Fruit fly (Drosophila melanogaster) whole organism, embryonic: ENCODE measurements around the gene htk.

ENCODE experiments used
- Adf1 ChIP-seq: fragments of 200-800 bp; sonication (Bioruptor generic); IDR thresholded peaks from 2 replicates; pipeline ENCODE4 v1.3.6; 2022; ENCODE audit warnings: missing biosample characterization, missing genetic modification characterization
- Atf6 ChIP-seq: fragments of 200-800 bp; sonication (Bioruptor generic); IDR thresholded peaks from 2 replicates; pipeline ENCODE4 v1.3.6; 2022; ENCODE audit warnings: missing biosample characterization, missing genetic modification characterization
- CG12299 ChIP-seq: fragments of 200-800 bp; sonication (Bioruptor generic); optimal IDR thresholded peaks from 2 replicates; lab custom pipeline; 2018; ENCODE audit warnings: missing biosample characterization, mild to moderate bottlenecking, missing genetic modification characterization
- CG12391 ChIP-seq: fragments of 200-800 bp; sonication (Bioruptor generic); optimal IDR thresholded peaks from 3 replicates; lab custom pipeline; 2018; ENCODE audit warnings: missing biosample characterization, mild to moderate bottlenecking, missing genetic modification characterization, moderate library complexity
- CG13775 ChIP-seq: fragments of 200-800 bp; sonication (Bioruptor generic); optimal IDR thresholded peaks from 3 replicates; lab custom pipeline; 2017; ENCODE audit warnings: missing biosample characterization, mild to moderate bottlenecking, missing genetic modification characterization
- CG1832 ChIP-seq: fragments of 200-800 bp; sonication (Bioruptor generic); optimal IDR thresholded peaks from 2 replicates; lab custom pipeline; 2017; ENCODE audit warnings: missing biosample characterization, mild to moderate bottlenecking, missing genetic modification characterization, inconsistent platforms
- CG18619 ChIP-seq: fragments of 200-800 bp; sonication (Bioruptor generic); optimal IDR thresholded peaks from 3 replicates; lab custom pipeline; 2017; ENCODE audit warnings: missing biosample characterization, mild to moderate bottlenecking, missing genetic modification characterization
- CG30431 ChIP-seq: fragments of 200-800 bp; sonication (Bioruptor generic); optimal IDR thresholded peaks from 2 replicates; lab custom pipeline; 2017; ENCODE audit warnings: missing biosample characterization, missing genetic modification characterization
- CG32532 ChIP-seq: fragments of 200-800 bp; sonication (Bioruptor generic); IDR thresholded peaks from 2 replicates; pipeline ENCODE4 v1.3.6; 2022; ENCODE audit warnings: missing biosample characterization, missing genetic modification characterization
- CG32772 ChIP-seq: fragments of 200-800 bp; sonication (Bioruptor generic); IDR thresholded peaks from 2 replicates; pipeline ENCODE4 v1.3.6; 2022; ENCODE audit warnings: missing biosample characterization, missing genetic modification characterization
- CG43689 ChIP-seq: fragments of 200-800 bp; sonication (Bioruptor generic); IDR thresholded peaks from 2 replicates; pipeline ENCODE4 v1.3.6; 2022; ENCODE audit warnings: missing biosample characterization, missing genetic modification characterization
- CG4424 ChIP-seq: fragments of 200-800 bp; sonication (Bioruptor generic); optimal IDR thresholded peaks from 3 replicates; lab custom pipeline; 2016; ENCODE audit warnings: missing biosample characterization, missing genetic modification characterization
- CG5953 ChIP-seq: fragments of 200-800 bp; sonication (Bioruptor generic); IDR thresholded peaks from 2 replicates; pipeline ENCODE4 v1.3.6; 2022; ENCODE audit warnings: missing biosample characterization, missing genetic modification characterization
- CG6272 ChIP-seq: fragments of 200-800 bp; sonication (Bioruptor generic); IDR thresholded peaks from 2 replicates; pipeline ENCODE4 v1.3.6; 2022; ENCODE audit warnings: missing biosample characterization, missing genetic modification characterization
- CG8281 ChIP-seq: fragments of 200-800 bp; sonication (Bioruptor generic); optimal IDR thresholded peaks from 2 replicates; lab custom pipeline; 2018; ENCODE audit warnings: missing biosample characterization, mild to moderate bottlenecking, missing genetic modification characterization, moderate library complexity
- CG9437 ChIP-seq: fragments of 200-800 bp; sonication (Bioruptor generic); optimal IDR thresholded peaks from 2 replicates; lab custom pipeline; 2018; ENCODE audit warnings: missing biosample characterization, mild to moderate bottlenecking, missing genetic modification characterization
- CG9727 ChIP-seq: fragments of 200-800 bp; sonication (Bioruptor generic); optimal IDR thresholded peaks from 3 replicates; lab custom pipeline; 2017; ENCODE audit warnings: missing biosample characterization, mild to moderate bottlenecking, missing genetic modification characterization
- CkIIα-i1 ChIP-seq: fragments of 200-800 bp; sonication (Bioruptor generic); IDR thresholded peaks from 2 replicates; pipeline ENCODE4 v1.3.6; 2022; ENCODE audit warnings: missing biosample characterization, missing genetic modification characterization
- CrebB ChIP-seq: fragments of 200-800 bp; sonication (Bioruptor generic); optimal IDR thresholded peaks from 3 replicates; lab custom pipeline; 2018; ENCODE audit warnings: missing biosample characterization, mild to moderate bottlenecking, missing genetic modification characterization
- Deaf1 ChIP-seq: fragments of 200-800 bp; optimal IDR thresholded peaks from 3 replicates; lab custom pipeline; 2019; ENCODE audit warnings: missing biosample characterization, mild to moderate bottlenecking, missing genetic modification characterization, moderate library complexity
- Drgx ChIP-seq: fragments of 200-800 bp; sonication (Bioruptor generic); IDR thresholded peaks from 2 replicates; pipeline ENCODE4 v1.3.6; 2022; ENCODE audit warnings: missing biosample characterization, missing genetic modification characterization
- E2f1 ChIP-seq: fragments of 200-800 bp; sonication (Bioruptor generic); IDR thresholded peaks from 2 replicates; pipeline ENCODE4 v1.3.6; 2022; ENCODE audit warnings: missing biosample characterization, missing genetic modification characterization
- Elba2 ChIP-seq: fragments of 200-800 bp; sonication (Bioruptor generic); optimal IDR thresholded peaks from 3 replicates; lab custom pipeline; 2016; ENCODE audit warnings: missing biosample characterization, missing genetic modification characterization
- Hmx ChIP-seq: fragments of 200-800 bp; sonication (Bioruptor generic); optimal IDR thresholded peaks from 2 replicates; lab custom pipeline; 2016; ENCODE audit warnings: missing biosample characterization, missing genetic modification characterization
- Rfx ChIP-seq: fragments of 200-800 bp; sonication (Bioruptor generic); IDR thresholded peaks from 2 replicates; pipeline ENCODE4 v1.3.6; 2022; ENCODE audit warnings: missing biosample characterization, missing genetic modification characterization
- Sry-β ChIP-seq: fragments of 200-800 bp; sonication (Bioruptor generic); optimal IDR thresholded peaks from 2 replicates; lab custom pipeline; 2018; ENCODE audit warnings: missing biosample characterization, mild to moderate bottlenecking, missing genetic modification characterization, moderate library complexity
- Trl ChIP-seq, 3 experiments: fragments of >200 bp in 2 of 3; fragments of 200-800 bp in 1 of 3; sonication (Bioruptor generic) in 1 of 3; optimal IDR thresholded peaks; 2 replicates in 1 of 3; 3 replicates in 2 of 3; lab custom pipeline; 2016 to 2017; ENCODE audit warnings: missing biosample characterization in 1 of 3, missing genetic modification characterization in 1 of 3
- ab ChIP-seq: fragments of 200-800 bp; sonication (Bioruptor generic); optimal IDR thresholded peaks from 2 replicates; lab custom pipeline; 2016; ENCODE audit warnings: missing biosample characterization, missing genetic modification characterization
- amos ChIP-seq: fragments of 200-800 bp; sonication (Bioruptor generic); IDR thresholded peaks from 2 replicates; pipeline ENCODE4 v1.3.6; 2022; ENCODE audit warnings: missing biosample characterization, missing genetic modification characterization; ENCODE audit not compliant: partially characterized antibody
- caup ChIP-seq: fragments of 200-800 bp; sonication (Bioruptor generic); optimal IDR thresholded peaks from 3 replicates; lab custom pipeline; 2017; ENCODE audit warnings: missing biosample characterization, mild to moderate bottlenecking, missing genetic modification characterization, moderate library complexity; ENCODE audit not compliant: severe bottlenecking
- croc ChIP-seq: fragments of 200-800 bp; sonication (Bioruptor generic); conservative IDR thresholded peaks from 3 replicates; pipeline ENCODE4 v1.3.6; 2022; ENCODE audit warnings: missing biosample characterization, missing genetic modification characterization
- dmrt11E ChIP-seq: fragments of 200-800 bp; sonication (Bioruptor generic); optimal IDR thresholded peaks from 3 replicates; lab custom pipeline; 2018; ENCODE audit warnings: missing biosample characterization, mild to moderate bottlenecking, missing genetic modification characterization, moderate library complexity
- emc ChIP-seq: fragments of 200-800 bp; sonication (Bioruptor generic); optimal IDR thresholded peaks from 2 replicates; lab custom pipeline; 2016; ENCODE audit warnings: missing biosample characterization, missing genetic modification characterization
- ems ChIP-seq: fragments of 200-800 bp; sonication (Bioruptor generic); optimal IDR thresholded peaks from 3 replicates; lab custom pipeline; 2016; ENCODE audit warnings: missing biosample characterization, missing genetic modification characterization
- eve ChIP-seq, 2 experiments: fragments of >200 bp; optimal IDR thresholded peaks; 2 replicates each; lab custom pipeline; 2017; ENCODE audit warnings: missing biosample characterization in 2 of 2, missing genetic modification characterization in 2 of 2
- hbn ChIP-seq: fragments of 200-800 bp; sonication (Bioruptor generic); IDR thresholded peaks from 2 replicates; pipeline ENCODE4 v1.3.6; 2022; ENCODE audit warnings: missing biosample characterization, missing genetic modification characterization; ENCODE audit not compliant: partially characterized antibody
- hkb ChIP-seq, 2 experiments: fragments of 200-800 bp in 1 of 2; fragments of >200 bp in 1 of 2; sonication (Bioruptor generic) in 1 of 2; IDR thresholded peaks in 1 of 2; optimal IDR thresholded peaks in 1 of 2; 2 replicates each; pipeline versions ENCODE4 v1.3.6 to Lab custom; 2017 to 2022; ENCODE audit warnings: missing biosample characterization in 1 of 2, missing genetic modification characterization in 1 of 2
- insv ChIP-seq, 2 experiments: fragments of 200-800 bp; sonication (Bioruptor generic); optimal IDR thresholded peaks; 3 replicates each; lab custom pipeline; 2016 to 2018; ENCODE audit warnings: missing biosample characterization in 2 of 2, missing genetic modification characterization in 2 of 2
- jing ChIP-seq: fragments of 200-800 bp; sonication (Bioruptor generic); optimal IDR thresholded peaks from 2 replicates; lab custom pipeline; 2018; ENCODE audit warnings: missing biosample characterization, mild to moderate bottlenecking, missing genetic modification characterization
- jumu ChIP-seq: fragments of 200-800 bp; sonication (Bioruptor generic); optimal IDR thresholded peaks from 3 replicates; lab custom pipeline; 2016; ENCODE audit warnings: missing biosample characterization, missing genetic modification characterization
- klu ChIP-seq: fragments of 200-800 bp; sonication (Bioruptor generic); IDR thresholded peaks from 2 replicates; pipeline ENCODE4 v1.3.6; 2022; ENCODE audit warnings: missing biosample characterization, missing genetic modification characterization
- lab ChIP-seq: fragments of 200-800 bp; sonication (Bioruptor generic); optimal IDR thresholded peaks from 3 replicates; lab custom pipeline; 2017; ENCODE audit warnings: missing biosample characterization, missing genetic modification characterization, mild to moderate bottlenecking, moderate library complexity, missing genetic modification reagents
- mirr ChIP-seq: fragments of 200-800 bp; sonication (Bioruptor generic); optimal IDR thresholded peaks from 3 replicates; lab custom pipeline; 2018; ENCODE audit warnings: missing biosample characterization, mild to moderate bottlenecking, missing genetic modification characterization
- nmo ChIP-seq: fragments of 200-800 bp; sonication (Bioruptor generic); optimal IDR thresholded peaks from 2 replicates; lab custom pipeline; 2018; ENCODE audit warnings: missing biosample characterization, mild to moderate bottlenecking, missing genetic modification characterization, moderate library complexity
- oc ChIP-seq: fragments of 200-800 bp; sonication (Bioruptor generic); optimal IDR thresholded peaks from 2 replicates; lab custom pipeline; 2018; ENCODE audit warnings: missing biosample characterization, mild to moderate bottlenecking, missing genetic modification characterization, moderate library complexity
- otp ChIP-seq: fragments of 200-800 bp; sonication (Bioruptor generic); IDR thresholded peaks from 3 replicates; pipeline ENCODE4, ENCODE4 v1.3.6; 2022; ENCODE audit warnings: missing biosample characterization, missing genetic modification characterization
- pan ChIP-seq, 4 experiments: fragments of >200 bp in 3 of 4; fragments of 200-800 bp in 1 of 4; sonication (Bioruptor generic) in 1 of 4; optimal IDR thresholded peaks in 3 of 4; IDR thresholded peaks in 1 of 4; 2 replicates each; pipeline versions ENCODE4 v1.3.6 to Lab custom; 2017 to 2022; ENCODE audit warnings: missing biosample characterization in 2 of 4, missing genetic modification characterization in 2 of 4, mixed read lengths in 1 of 4
- rib ChIP-seq: fragments of 200-800 bp; sonication (Bioruptor generic); IDR thresholded peaks from 2 replicates; pipeline ENCODE4 v1.3.6; 2022; ENCODE audit warnings: missing biosample characterization, missing genetic modification characterization
- sr ChIP-seq: fragments of 200-800 bp; sonication (Bioruptor generic); IDR thresholded peaks from 3 replicates; pipeline ENCODE4 v1.3.6; 2022; ENCODE audit warnings: missing biosample characterization, missing genetic modification characterization
- zfh2 ChIP-seq: fragments of 200-800 bp; sonication (Bioruptor generic); optimal IDR thresholded peaks from 2 replicates; lab custom pipeline; 2016; ENCODE audit warnings: missing biosample characterization, missing genetic modification characterization

Gene htk

DNA sequence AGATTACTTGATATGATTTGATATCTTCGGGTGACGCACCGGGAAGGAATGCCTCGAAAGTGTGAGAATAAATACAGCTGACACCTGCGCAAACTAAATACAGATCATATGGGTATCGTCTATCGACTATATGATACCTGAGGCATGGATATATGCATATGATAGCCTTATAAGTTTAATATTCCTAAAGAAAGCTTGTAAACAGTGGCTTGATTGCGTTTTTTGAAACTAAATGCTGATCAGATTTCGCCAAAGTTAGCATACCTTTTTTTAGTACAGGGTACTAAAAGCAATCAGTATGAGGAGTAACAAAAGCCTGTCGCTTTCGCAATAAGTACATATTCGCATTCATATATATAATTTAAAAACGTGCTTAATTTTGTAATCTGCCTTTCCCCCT is 9.1 kb upstream of the htk start (continued):
- TF ChIP-seq CG30431 (no peak), croc (GFP tag; lab: Robert Waterston, UW) (no peak; the same call in 2 of the 3 replicates), Atf6 (GFP tag; lab: Robert Waterston, UW) (peak; percentile 30; the same call in 1 of the 2 replicates), Hmx (GFP tag; lab: Kevin White, UChicago) (no peak), CG5953 (GFP tag; lab: Robert Waterston, UW) (no peak), Deaf1 (tag; lab: Kevin White, UChicago) (no peak), Trl (optimal IDR thresholded peaks at IDR 0.05; lab: Kevin White, UChicago) (no peak), Trl (GFP tag; optimal IDR thresholded peaks at IDR 0.05; lab: Kevin White, UChicago) (peak; percentile 13), CG32772 (GFP tag; lab: Robert Waterston, UW) (0 out of 2 replicates have a peak, but pooled peaks have one; percentile 23), jumu (no peak), jing (GFP tag; lab: Kevin White, UChicago) (no peak), CrebB (tag; lab: Kevin White, UChicago) (no peak), amos (GFP tag; lab: Robert Waterston, UW) (no peak), Drgx (peak; percentile 49), CG12391 (tag; lab: Kevin White, UChicago) (no peak), Rfx (0 out of 2 replicates have a peak, but pooled peaks have one; percentile 22), Adf1 (GFP tag; lab: Robert Waterston, UW) (no peak), CG32532 (GFP tag; lab: Robert Waterston, UW) (peak; percentile 52), CG13775 (GFP tag; lab: Kevin White, UChicago) (no peak), CG8281 (tag; lab: Kevin White, UChicago) (no peak), CG6272 (no peak), rib (GFP tag; lab: Robert Waterston, UW) (no peak), CG43689 (GFP tag; lab: Robert Waterston, UW) (no peak), Elba2 (GFP tag; lab: Kevin White, UChicago) (no peak), hkb (optimal IDR thresholded peaks at IDR 0.05; lab: Kevin White, UChicago) (no peak), hkb (GFP tag; IDR thresholded peaks at IDR 0.05; lab: Robert Waterston, UW) (peak; percentile 47), Sry-β (GFP tag; lab: Kevin White, UChicago) (no peak), ab (GFP tag; lab: Kevin White, UChicago) (no peak), nmo (GFP tag; lab: Kevin White, UChicago) (peak; percentile 15), caup (GFP tag; lab: Kevin White, UChicago) (peak; percentile 29), pan (optimal IDR thresholded peaks at IDR 0.05; lab: Kevin White, UChicago) (no peak), pan (GFP tag; optimal IDR thresholded peaks at IDR 0.05 in 1 of 2, IDR thresholded peaks at IDR 0.05 in 1 of 2) (peak in 1 of 2 experiments; percentile 34), mirr (GFP tag; lab: Kevin White, UChicago) (no peak), oc (tag; lab: Kevin White, UChicago) (no peak), sr (GFP tag; lab: Robert Waterston, UW) (no peak), CkIIα-i1 (GFP tag; lab: Robert Waterston, UW) (no peak), CG9727 (peak; percentile 26), CG4424 (GFP tag; lab: Kevin White, UChicago) (no peak), insv (GFP tag; optimal IDR thresholded peaks at IDR 0.05; lab: Kevin White, UChicago) (no peak), lab (GFP tag; lab: Kevin White, UChicago) (peak; percentile 67), zfh2 (GFP tag; lab: Kevin White, UChicago) (no peak), dmrt11E (no peak), E2f1 (no peak), CG18619 (GFP tag; lab: Kevin White, UChicago) (no peak), klu (GFP tag; lab: Robert Waterston, UW) (no peak), hbn (GFP tag; lab: Robert Waterston, UW) (no peak), CG12299 (tag; lab: Kevin White, UChicago) (no peak), eve (GFP tag; optimal IDR thresholded peaks at IDR 0.05; lab: Kevin White, UChicago) (no peak), CG1832 (GFP tag; lab: Kevin White, UChicago) (no peak), emc (GFP tag; lab: Kevin White, UChicago) (no peak), CG9437 (GFP tag; lab: Kevin White, UChicago) (no peak), otp (GFP tag; lab: Robert Waterston, UW) (no peak), ems (GFP tag; lab: Kevin White, UChicago) (no peak)
